Worm (Caenorhabditis elegans): Measurements from ENCODE around the gene ZK105.5.

- TF ChIP-seq ama-1 (optimal IDR thresholded peaks at IDR 0.05) (no peak), flt-1 (GFP tag; IDR thresholded peaks at IDR 0.05) (no peak), hmg-4 (GFP tag; optimal IDR thresholded peaks at IDR 0.05) (no peak), sea-1 (GFP tag; conservative IDR thresholded peaks at IDR 0.05) (no peak), scrt-1 (GFP tag; IDR thresholded peaks at IDR 0.05) (no peak), ets-7 (tag; optimal IDR thresholded peaks at IDR 0.05) (no peak), ceh-36 (tag; optimal IDR thresholded peaks at IDR 0.05) (no peak), ceh-13 (GFP tag; optimal IDR thresholded peaks at IDR 0.05) (no peak), hmbx-1 (tag; optimal IDR thresholded peaks at IDR 0.05) (no peak), hnd-1 (tag; optimal IDR thresholded peaks at IDR 0.05) (no peak), pes-1 (GFP tag; IDR thresholded peaks at IDR 0.05) (no peak), F13C5.2 (tag; optimal IDR thresholded peaks at IDR 0.05) (peak; percentile 63)
Observed at ce11 chrV:7734909-7735308, 17.4 kb upstream of the ZK105.5 start, which contains the start of gene clic-1.

Measured in whole organism, early embryonic.